Worm (Caenorhabditis elegans) whole organism, young adult: ENCODE results near the gene piit-1.

Experiments
- F10E7.11 ChIP-seq: sonication (generic microtip); optimal IDR thresholded peaks from 2 replicates; lab custom pipeline; 2017; ENCODE audit warnings: mild to moderate bottlenecking, missing genetic modification characterization, moderate library complexity, missing compliant biosample characterization
- F49E8.2 ChIP-seq: sonication (generic microtip); optimal IDR thresholded peaks from 3 replicates; lab custom pipeline; 2017; ENCODE audit warnings: missing genetic modification characterization, mild to moderate bottlenecking, missing compliant biosample characterization, antibody characterized with exemption, moderate library complexity; ENCODE audit not compliant: insufficient read depth
- Y79H2A.3 ChIP-seq: fragments of 200-800 bp; sonication (Bioruptor generic); conservative IDR thresholded peaks from 2 replicates; pipeline ENCODE4 v1.3.6; 2022; ENCODE audit warnings: missing genetic modification reagents, missing genetic modification characterization, missing compliant biosample characterization
- attf-3 ChIP-seq: fragments of 200-800 bp; sonication (Bioruptor generic); conservative IDR thresholded peaks from 2 replicates; pipeline ENCODE4 v1.3.6; 2022; ENCODE audit warnings: missing genetic modification reagents, missing genetic modification characterization, missing compliant biosample characterization
- bed-2 ChIP-seq: fragments of 200-800 bp; sonication (Bioruptor generic); IDR thresholded peaks from 2 replicates; pipeline ENCODE4 v1.3.6; 2022; ENCODE audit warnings: missing genetic modification reagents, missing genetic modification characterization, missing compliant biosample characterization
- cebp-1 ChIP-seq, 2 experiments: fragments of 200-800 bp in 1 of 2; sonication (Bioruptor generic) in 1 of 2; sonication (generic microtip) in 1 of 2; IDR thresholded peaks in 1 of 2; optimal IDR thresholded peaks in 1 of 2; 2 replicates each; pipeline versions ENCODE4 v1.3.6 to Lab custom; 2017 to 2022; ENCODE audit warnings: missing compliant biosample characterization in 2 of 2, missing genetic modification characterization in 2 of 2, mild to moderate bottlenecking in 1 of 2, missing genetic modification reagents in 1 of 2, moderate library complexity in 1 of 2
- lin-26 ChIP-seq: fragments of 200-800 bp; sonication (Bioruptor generic); IDR thresholded peaks from 2 replicates; pipeline ENCODE4 v1.3.6; 2022; ENCODE audit warnings: missing genetic modification reagents, missing genetic modification characterization, missing compliant biosample characterization
- madf-10 ChIP-seq: sonication (generic microtip); optimal IDR thresholded peaks from 2 replicates; lab custom pipeline; 2016; ENCODE audit warnings: mild to moderate bottlenecking, missing genetic modification characterization, missing compliant biosample characterization
- madf-8 ChIP-seq: fragments of 200-800 bp; sonication (Bioruptor generic); conservative IDR thresholded peaks from 2 replicates; pipeline ENCODE4 v1.3.6; 2022; ENCODE audit warnings: missing genetic modification reagents, missing genetic modification characterization, missing compliant biosample characterization
- zim-3 ChIP-seq: sonication (generic microtip); optimal IDR thresholded peaks from 2 replicates; lab custom pipeline; 2017; ENCODE audit warnings: mild to moderate bottlenecking, missing genetic modification characterization, moderate library complexity, missing compliant biosample characterization

ce11 chrV:11656469-11656868 is 46.5 kb upstream of the piit-1 start:
- TF ChIP-seq Y79H2A.3 (GFP tag; lab: Robert Waterston, UW) (no peak), F10E7.11 (tag; lab: Kevin White, UChicago) (no peak), F49E8.2 (no peak), bed-2 (GFP tag; lab: Robert Waterston, UW) (no peak), madf-8 (GFP tag; lab: Robert Waterston, UW) (no peak), attf-3 (GFP tag; lab: Robert Waterston, UW) (no peak), zim-3 (tag; lab: Kevin White, UChicago) (no peak), lin-26 (GFP tag; lab: Robert Waterston, UW) (no peak), cebp-1 (GFP tag; IDR thresholded peaks at IDR 0.05; lab: Robert Waterston, UW) (no peak), cebp-1 (tag; optimal IDR thresholded peaks at IDR 0.05; lab: Kevin White, UChicago) (no peak), madf-10 (tag; lab: Kevin White, UChicago) (no peak)
